Fruit fly (Drosophila melanogaster) whole organism, adult: Measurements from ENCODE around the gene Lk.

Experiments
- CG12768 ChIP-seq: fragments of 200-800 bp; sonication (Bioruptor generic); optimal IDR thresholded peaks from 2 replicates; lab custom pipeline; 2017; ENCODE audit warnings: missing biosample characterization, missing genetic modification characterization, mild to moderate bottlenecking, moderate library complexity, missing genetic modification reagents
- CG14711 ChIP-seq: fragments of 200-800 bp; sonication (Bioruptor generic); optimal IDR thresholded peaks from 2 replicates; lab custom pipeline; 2018; ENCODE audit warnings: missing biosample characterization, mild to moderate bottlenecking, missing genetic modification characterization, moderate library complexity
- CG1620 ChIP-seq: fragments of 200-800 bp; sonication (Bioruptor generic); optimal IDR thresholded peaks from 2 replicates; lab custom pipeline; 2016; ENCODE audit warnings: missing biosample characterization, missing genetic modification characterization
- CG5204 ChIP-seq: fragments of 200-800 bp; sonication (Bioruptor generic); optimal IDR thresholded peaks from 2 replicates; lab custom pipeline; 2016; ENCODE audit warnings: missing biosample characterization, missing genetic modification characterization
- CG7101 ChIP-seq: fragments of 200-800 bp; sonication (Bioruptor generic); optimal IDR thresholded peaks from 2 replicates; lab custom pipeline; 2018; ENCODE audit warnings: missing biosample characterization, mild to moderate bottlenecking, missing genetic modification characterization, moderate library complexity
- Hr96 ChIP-seq: fragments of 200-800 bp; sonication (Bioruptor generic); optimal IDR thresholded peaks from 2 replicates; lab custom pipeline; 2016; ENCODE audit warnings: missing biosample characterization, missing genetic modification characterization
- Mnt ChIP-seq: fragments of 200-800 bp; sonication (Bioruptor generic); optimal IDR thresholded peaks from 2 replicates; lab custom pipeline; 2016; ENCODE audit warnings: missing biosample characterization, mild to moderate bottlenecking, missing genetic modification characterization
- cic ChIP-seq: fragments of 200-800 bp; sonication (Bioruptor generic); optimal IDR thresholded peaks from 2 replicates; lab custom pipeline; 2017; ENCODE audit warnings: missing biosample characterization, mild to moderate bottlenecking, missing genetic modification characterization, moderate library complexity
- kay ChIP-seq: fragments of 200-800 bp; sonication (Bioruptor generic); peaks from one replicate; lab custom pipeline; 2016; ENCODE audit warnings: missing biosample characterization, missing genetic modification characterization, borderline replicate concordance
- ovo ChIP-seq: fragments of 200-800 bp; sonication (Bioruptor generic); optimal IDR thresholded peaks from 2 replicates; lab custom pipeline; 2016; ENCODE audit warnings: missing biosample characterization, missing genetic modification characterization
- tj ChIP-seq: fragments of 200-800 bp; sonication (Bioruptor generic); optimal IDR thresholded peaks from 3 replicates; lab custom pipeline; 2017; ENCODE audit warnings: missing biosample characterization, mild to moderate bottlenecking, missing genetic modification characterization, moderate library complexity
- toe ChIP-seq: fragments of 200-800 bp; sonication (Bioruptor generic); optimal IDR thresholded peaks from 2 replicates; lab custom pipeline; 2016; ENCODE audit warnings: missing biosample characterization, missing genetic modification characterization

DNA sequence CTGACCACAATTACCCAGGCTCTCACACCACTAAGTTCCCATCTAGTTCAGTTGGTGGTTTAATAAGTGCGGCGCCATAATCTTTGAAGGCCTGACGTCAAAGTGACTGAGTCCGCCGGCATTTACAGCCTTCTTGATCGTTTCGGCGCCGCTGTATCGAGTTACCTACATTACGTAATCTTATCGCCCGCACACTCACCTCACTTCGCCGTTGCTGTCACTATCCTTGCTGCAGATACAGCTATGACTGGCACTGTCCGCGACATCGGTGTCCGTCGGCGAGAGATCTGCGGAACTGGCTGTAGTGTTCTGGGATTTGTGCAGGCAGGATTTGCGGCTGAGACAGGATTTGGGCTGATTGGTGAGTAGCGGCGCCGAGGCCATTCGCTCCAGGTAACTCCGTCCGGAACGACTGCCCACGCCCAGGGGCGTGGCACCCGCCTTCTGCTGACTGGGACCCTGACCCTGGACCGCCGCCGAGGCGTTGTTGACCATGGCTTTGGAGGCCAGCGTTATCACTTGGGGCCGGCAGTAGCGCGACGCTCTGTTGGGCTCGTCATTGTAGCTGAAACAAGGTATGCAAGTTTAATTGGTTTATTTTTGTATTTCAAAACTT lies 13.5 kb downstream of the Lk start:
- TF ChIP-seq toe (GFP tag; lab: Kevin White, UChicago) (no peak), ovo (GFP tag; lab: Kevin White, UChicago) (no peak), CG14711 (tag; lab: Kevin White, UChicago) (no peak), Hr96 (no peak), kay (GFP tag; lab: Kevin White, UChicago) (no peak), CG12768 (GFP tag; lab: Kevin White, UChicago) (no peak), CG7101 (no peak), CG5204 (GFP tag; lab: Kevin White, UChicago) (no peak), tj (no peak), CG1620 (GFP tag; lab: Kevin White, UChicago) (no peak), cic (peak; percentile 26), Mnt (no peak)
